Fruit fly (Drosophila melanogaster): ENCODE data around the gene CG7655.

CG7655 gene

DNA sequence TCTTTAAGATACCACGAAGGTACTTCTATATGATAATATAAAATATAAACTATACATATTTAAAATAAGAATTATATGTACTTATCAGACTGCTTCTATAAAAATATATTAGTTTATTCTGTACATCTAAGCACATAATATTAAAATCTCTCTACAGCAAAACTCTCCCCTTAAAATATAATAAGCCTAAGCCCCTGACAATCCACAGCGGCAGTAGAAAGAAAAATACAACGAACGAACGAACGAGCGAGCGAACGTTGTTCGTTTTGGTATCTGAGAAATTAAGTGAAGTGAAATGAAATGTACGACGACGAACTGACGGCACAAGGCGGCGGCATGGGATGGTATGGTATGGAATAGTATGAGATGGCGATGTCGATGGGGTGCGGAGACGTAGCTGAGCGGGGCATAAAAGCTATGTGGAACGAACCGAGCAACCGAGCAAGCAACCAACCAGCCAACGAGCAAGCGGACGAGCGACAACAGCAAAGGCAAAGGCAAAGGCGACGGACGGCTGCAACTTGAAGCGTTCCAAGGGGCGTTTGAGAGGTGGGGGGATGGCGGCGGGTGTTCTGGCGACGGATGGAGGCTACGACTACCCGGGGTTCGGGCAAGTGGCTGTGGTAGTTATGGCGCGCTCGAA, 18.1 kb downstream of the CG7655 start (continued):
- peak in 1 of 2 experiments; percentile 56 for TF ChIP-seq Trl (optimal IDR thresholded peaks at IDR 0.05)
- TF ChIP-seq Trl (GFP tag; optimal IDR thresholded peaks at IDR 0.05), result peak; percentile 57
- TF ChIP-seq CG42726 (GFP tag; IDR thresholded peaks at IDR 0.05; ENCODE audit: partially characterized antibody), result no peak
- no peak for TF ChIP-seq hb (GFP tag; IDR thresholded peaks at IDR 0.05; ENCODE audit: partially characterized antibody)
- TF ChIP-seq pb (GFP tag; optimal IDR thresholded peaks at IDR 0.05), result peak; percentile 30
- TF ChIP-seq CG7745 (tag; optimal IDR thresholded peaks at IDR 0.05), result no peak
- peak; percentile 84 for TF ChIP-seq ash1 (GFP tag; optimal IDR thresholded peaks at IDR 0.05)
- TF ChIP-seq Pdp1 (GFP tag; optimal IDR thresholded peaks at IDR 0.05), result peak; percentile 52 to 75
- TF ChIP-seq pita (GFP tag; optimal IDR thresholded peaks at IDR 0.05), result no peak
- TF ChIP-seq Ada2b (GFP tag; IDR thresholded peaks at IDR 0.05), result peak; percentile 98
- peak; percentile 95 for TF ChIP-seq CG10654 (GFP tag; optimal IDR thresholded peaks at IDR 0.05)
- peak; percentile 96 for TF ChIP-seq danr (GFP tag; IDR thresholded peaks at IDR 0.05)
- no peak for TF ChIP-seq gro (GFP tag; optimal IDR thresholded peaks at IDR 0.05)
- TF ChIP-seq MESR4 (GFP tag; optimal IDR thresholded peaks at IDR 0.05), result peak; percentile 40
- TF ChIP-seq ftz-f1 (GFP tag; optimal IDR thresholded peaks at IDR 0.05), result peak; percentile 29
- peak; percentile 98 for TF ChIP-seq CG9727 (GFP tag; optimal IDR thresholded peaks at IDR 0.05)
- peak; percentile 98 for TF ChIP-seq CG8388 (GFP tag; optimal IDR thresholded peaks at IDR 0.05)
- no peak for TF ChIP-seq grn (GFP tag; optimal IDR thresholded peaks at IDR 0.05)
- TF ChIP-seq sob (GFP tag; IDR thresholded peaks at IDR 0.05), result peak; percentile 98
- TF ChIP-seq ci (GFP tag; IDR thresholded peaks at IDR 0.05), result peak; percentile 97
- TF ChIP-seq CG4707 (GFP tag; optimal IDR thresholded peaks at IDR 0.05), result peak; percentile 88
- TF ChIP-seq dm (GFP tag; optimal IDR thresholded peaks at IDR 0.05), result no peak
- peak; percentile 91; the same call in 2 of the 3 replicates for TF ChIP-seq otp (GFP tag; IDR thresholded peaks at IDR 0.05)
- peak; percentile 97 for TF ChIP-seq D19A (tag; optimal IDR thresholded peaks at IDR 0.05)
- peak; percentile 98 for TF ChIP-seq fd96Cb (tag; optimal IDR thresholded peaks at IDR 0.05)
- peak; percentile 97 for TF ChIP-seq Mrtf (GFP tag; IDR thresholded peaks at IDR 0.05)
- no peak for TF ChIP-seq Dll (GFP tag; IDR thresholded peaks at IDR 0.05; ENCODE audit: partially characterized antibody)
- TF ChIP-seq wek (GFP tag; optimal IDR thresholded peaks at IDR 0.05), result peak; percentile 74
- peak; percentile 97 for TF ChIP-seq sisA (GFP tag; IDR thresholded peaks at IDR 0.05)
- peak; percentile 93 for TF ChIP-seq CG18764 (GFP tag; optimal IDR thresholded peaks at IDR 0.05)
- TF ChIP-seq CG1024 (GFP tag; IDR thresholded peaks at IDR 0.05), result peak; percentile 85
- TF ChIP-seq psq (GFP tag; optimal IDR thresholded peaks at IDR 0.05), result peak; percentile 93
- no peak for TF ChIP-seq ato (GFP tag; IDR thresholded peaks at IDR 0.05; ENCODE audit: partially characterized antibody)
- peak; percentile 43 for TF ChIP-seq Kr (GFP tag; optimal IDR thresholded peaks at IDR 0.05)
- peak; percentile 67 for TF ChIP-seq Sry-β (GFP tag; optimal IDR thresholded peaks at IDR 0.05)
- peak; percentile 94 for TF ChIP-seq Lim3 (GFP tag; IDR thresholded peaks at IDR 0.05)
- TF ChIP-seq mam (GFP tag; optimal IDR thresholded peaks at IDR 0.05), result peak; percentile 85
- TF ChIP-seq ssp (GFP tag; IDR thresholded peaks at IDR 0.05), result peak; percentile 93
- peak; percentile 95 for TF ChIP-seq CG5953 (GFP tag; IDR thresholded peaks at IDR 0.05)
- peak; percentile 99 for TF ChIP-seq Ptx1 (GFP tag; IDR thresholded peaks at IDR 0.05)
- peak; percentile 100 for TF ChIP-seq CG2678 (tag; optimal IDR thresholded peaks at IDR 0.05)
- TF ChIP-seq HmgD (GFP tag; optimal IDR thresholded peaks at IDR 0.05), result no peak
- peak; percentile 61 for TF ChIP-seq CG33213 (GFP tag; optimal IDR thresholded peaks at IDR 0.05)
- TF ChIP-seq CG10267 (tag; optimal IDR thresholded peaks at IDR 0.05), result peak; percentile 97
- no peak for TF ChIP-seq Sox100B (GFP tag; optimal IDR thresholded peaks at IDR 0.05)
- TF ChIP-seq CG12299 (tag; optimal IDR thresholded peaks at IDR 0.05), result peak; percentile 99
- peak; percentile 95 for TF ChIP-seq Ets65A (GFP tag)
- peak; percentile 62 for TF ChIP-seq Ets97D (GFP tag; optimal IDR thresholded peaks at IDR 0.05)
- TF ChIP-seq Poxn (GFP tag; IDR thresholded peaks at IDR 0.05), result peak; percentile 93
- TF ChIP-seq CG17802 (tag; optimal IDR thresholded peaks at IDR 0.05), result peak; percentile 81
- peak; percentile 43 to 78 for TF ChIP-seq chif (GFP tag; optimal IDR thresholded peaks at IDR 0.05)
